Worm (Caenorhabditis elegans) whole organism, L3 larva: Measurements from ENCODE around the gene eif-2D.

Source experiments
- ama-1 ChIP-seq: fragments of 150-350 bp; optimal IDR thresholded peaks from 2 replicates; lab custom pipeline; 2018
- ceh-82 ChIP-seq: fragments of 150-350 bp; optimal IDR thresholded peaks from 2 replicates; lab custom pipeline; 2014; ENCODE audit warnings: missing biosample characterization, missing genetic modification characterization
- elt-1 ChIP-seq: fragments of 150-350 bp; optimal IDR thresholded peaks from 2 replicates; lab custom pipeline; 2014; ENCODE audit warnings: missing biosample characterization, missing genetic modification characterization
- elt-2 ChIP-seq: sonication (generic microtip); optimal IDR thresholded peaks from 2 replicates; lab custom pipeline; 2016; ENCODE audit warnings: missing genetic modification reagents, mild to moderate bottlenecking, missing genetic modification characterization, missing compliant biosample characterization
- elt-3 ChIP-seq, 3 experiments: fragments of 150-350 bp in 1 of 3; sonication (generic microtip) in 2 of 3; optimal IDR thresholded peaks; 2 replicates in 2 of 3; 4 replicates in 1 of 3; lab custom pipeline; 2014 to 2017; ENCODE audit warnings: missing biosample characterization in 3 of 3, missing genetic modification characterization in 3 of 3
- fkh-10 ChIP-seq: sonication (generic microtip); optimal IDR thresholded peaks from 2 replicates; lab custom pipeline; 2017; ENCODE audit warnings: missing biosample characterization, missing genetic modification reagents, missing genetic modification characterization
- fkh-2 ChIP-seq: fragments of 150-350 bp; optimal IDR thresholded peaks from 2 replicates; lab custom pipeline; 2014; ENCODE audit warnings: missing biosample characterization, missing genetic modification reagents, missing genetic modification characterization
- nhr-76 ChIP-seq: fragments of 150-350 bp; sonication (generic microtip); optimal IDR thresholded peaks from 5 replicates; lab custom pipeline; 2014; ENCODE audit warnings: missing biosample characterization, missing genetic modification characterization
- unc-39 ChIP-seq: sonication (generic microtip); optimal IDR thresholded peaks from 4 replicates; lab custom pipeline; 2017; ENCODE audit warnings: missing biosample characterization, missing genetic modification characterization
- unc-62 ChIP-seq: fragments of 150-350 bp; sonication (generic microtip); optimal IDR thresholded peaks from 4 replicates; lab custom pipeline; 2014; ENCODE audit warnings: missing biosample characterization, missing genetic modification reagents, missing genetic modification characterization

DNA sequence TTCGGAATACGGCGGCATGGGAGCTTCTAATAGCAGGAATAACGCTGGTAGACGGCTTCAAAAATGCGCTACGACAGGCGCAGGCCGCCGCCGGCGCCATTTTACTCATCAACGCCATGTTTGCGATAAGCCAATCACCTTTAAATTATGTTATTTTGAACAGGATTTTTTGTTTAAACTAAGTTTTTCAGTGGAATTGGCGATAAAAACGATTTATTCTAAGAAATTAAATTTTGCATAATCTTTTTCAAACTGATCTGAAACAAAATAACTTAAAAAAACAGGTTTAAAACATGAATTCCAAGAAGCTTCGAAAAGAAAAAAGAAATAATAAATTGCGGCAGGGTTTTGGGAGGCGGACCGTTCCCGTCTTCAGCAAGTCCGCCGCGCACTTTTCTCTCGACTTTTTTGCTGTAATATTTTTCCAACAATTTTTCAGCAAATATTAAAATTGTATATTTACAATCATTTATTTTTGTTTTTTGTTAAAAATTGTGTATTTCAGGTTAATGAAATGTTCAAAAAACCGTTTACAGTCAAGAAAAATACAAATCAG lies at the start of gene eif-2D, which contains the start of gene ndub-5:
- TF ChIP-seq ama-1 = no peak
- no peak for TF ChIP-seq fkh-2 (tag; lab: Kevin White, UChicago)
- no peak for TF ChIP-seq elt-3 (tag; optimal IDR thresholded peaks at IDR 0.05; lab: Kevin White, UChicago)
- no peak for TF ChIP-seq ceh-82 (tag; lab: Kevin White, UChicago)
- no peak for TF ChIP-seq nhr-76 (tag; lab: Kevin White, UChicago)
- TF ChIP-seq unc-39 (tag; lab: Kevin White, UChicago) = no peak
- TF ChIP-seq unc-62 (GFP tag; lab: Kevin White, UChicago) = no peak
- TF ChIP-seq elt-2 (tag; lab: Kevin White, UChicago) = peak; percentile 15
- TF ChIP-seq elt-1 = no peak
- TF ChIP-seq fkh-10 (GFP tag; lab: Kevin White, UChicago) = no peak
